Worm (Caenorhabditis elegans) whole organism, mixed stage, embryonic: ENCODE results near the gene ret-1.

ENCODE experiments used
- M03D4.4 ChIP-seq: sonication (generic microtip); optimal IDR thresholded peaks from 2 replicates; lab custom pipeline; 2017; ENCODE audit warnings: mild to moderate bottlenecking, missing genetic modification characterization, missing compliant biosample characterization
- bed-3 ChIP-seq: fragments of 200-800 bp; sonication (Bioruptor generic); optimal IDR thresholded peaks from 3 replicates; lab custom pipeline; 2018; ENCODE audit warnings: mild to moderate bottlenecking, missing genetic modification characterization, moderate library complexity, missing compliant biosample characterization
- blmp-1 ChIP-seq: fragments of 150-350 bp; optimal IDR thresholded peaks from 2 replicates; lab custom pipeline; 2014; ENCODE audit warnings: missing biosample characterization, missing genetic modification characterization
- ceh-39 ChIP-seq: fragments of 150-350 bp; optimal IDR thresholded peaks from 2 replicates; lab custom pipeline; 2014; ENCODE audit warnings: missing biosample characterization, missing genetic modification characterization
- ceh-43 ChIP-seq: fragments of 200-800 bp; sonication (Bioruptor generic); optimal IDR thresholded peaks from 2 replicates; lab custom pipeline; 2018; ENCODE audit warnings: mild to moderate bottlenecking, missing genetic modification characterization, moderate library complexity, missing compliant biosample characterization
- ceh-83 ChIP-seq: fragments of 200-800 bp; sonication (Bioruptor generic); optimal IDR thresholded peaks from 2 replicates; lab custom pipeline; 2018; ENCODE audit warnings: mild to moderate bottlenecking, missing genetic modification characterization, missing compliant biosample characterization
- ces-1 ChIP-seq: fragments of 150-350 bp; optimal IDR thresholded peaks from 2 replicates; lab custom pipeline; 2014; ENCODE audit warnings: missing biosample characterization, missing genetic modification reagents, missing genetic modification characterization
- cnd-1 ChIP-seq: fragments of 200-800 bp; sonication (Bioruptor generic); optimal IDR thresholded peaks from 2 replicates; lab custom pipeline; 2018; ENCODE audit warnings: mild to moderate bottlenecking, missing genetic modification characterization, missing compliant biosample characterization
- drap-1 ChIP-seq: fragments of 200-800 bp; sonication (Bioruptor generic); optimal IDR thresholded peaks from 3 replicates; lab custom pipeline; 2018; ENCODE audit warnings: mild to moderate bottlenecking, missing genetic modification characterization, missing compliant biosample characterization
- elt-1 ChIP-seq: sonication (generic microtip); optimal IDR thresholded peaks from 2 replicates; lab custom pipeline; 2017; ENCODE audit warnings: missing genetic modification characterization, mild to moderate bottlenecking, missing compliant biosample characterization, antibody characterized with exemption, moderate library complexity, borderline replicate concordance; ENCODE audit not compliant: insufficient read depth
- elt-3 ChIP-seq: fragments of 150-350 bp; optimal IDR thresholded peaks from 2 replicates; lab custom pipeline; 2014; ENCODE audit warnings: missing biosample characterization, missing genetic modification characterization
- flh-1 ChIP-seq: fragments of 200-800 bp; sonication (Bioruptor generic); optimal IDR thresholded peaks from 2 replicates; lab custom pipeline; 2018; ENCODE audit warnings: mild to moderate bottlenecking, missing genetic modification characterization, moderate library complexity, missing compliant biosample characterization
- ham-2 ChIP-seq: fragments of 200-800 bp; sonication (Bioruptor generic); optimal IDR thresholded peaks from 2 replicates; lab custom pipeline; 2018; ENCODE audit warnings: mild to moderate bottlenecking, missing genetic modification characterization, missing compliant biosample characterization
- hlh-1 ChIP-seq: fragments of 150-350 bp; optimal IDR thresholded peaks from 2 replicates; lab custom pipeline; 2014; ENCODE audit warnings: missing biosample characterization, missing genetic modification reagents, missing genetic modification characterization
- lin-13 ChIP-seq: fragments of 150-350 bp; optimal IDR thresholded peaks from 2 replicates; lab custom pipeline; 2014; ENCODE audit warnings: missing biosample characterization, missing genetic modification characterization
- lin-32 ChIP-seq: fragments of 200-800 bp; sonication (Bioruptor generic); optimal IDR thresholded peaks from 2 replicates; lab custom pipeline; 2018; ENCODE audit warnings: mild to moderate bottlenecking, missing genetic modification characterization, missing compliant biosample characterization
- lsy-2 ChIP-seq: fragments of 150-350 bp; optimal IDR thresholded peaks from 2 replicates; lab custom pipeline; 2014; ENCODE audit warnings: missing biosample characterization, missing genetic modification characterization
- mls-2 ChIP-seq: sonication (generic microtip); optimal IDR thresholded peaks from 2 replicates; lab custom pipeline; 2016; ENCODE audit warnings: mild to moderate bottlenecking, missing genetic modification characterization, moderate library complexity, missing compliant biosample characterization
- nhr-12 ChIP-seq: fragments of 150-350 bp; optimal IDR thresholded peaks from 2 replicates; lab custom pipeline; 2014; ENCODE audit warnings: missing biosample characterization, missing genetic modification characterization
- nhr-2 ChIP-seq: fragments of 150-350 bp; optimal IDR thresholded peaks from 2 replicates; lab custom pipeline; 2014; ENCODE audit warnings: missing biosample characterization, missing genetic modification characterization
- nhr-76 ChIP-seq: sonication (generic microtip); optimal IDR thresholded peaks from 2 replicates; lab custom pipeline; 2017; ENCODE audit warnings: missing biosample characterization, missing genetic modification characterization
- pha-4 ChIP-seq: fragments of 150-350 bp; optimal IDR thresholded peaks from 2 replicates; lab custom pipeline; 2018; ENCODE audit warnings: missing biosample characterization, missing genetic modification reagents, missing genetic modification characterization
- snpc-4 ChIP-seq: fragments of 150-350 bp; optimal IDR thresholded peaks from 2 replicates; lab custom pipeline; 2014; ENCODE audit warnings: missing biosample characterization, missing genetic modification characterization
- sptf-1 ChIP-seq: sonication (generic microtip); optimal IDR thresholded peaks from 2 replicates; lab custom pipeline; 2017; ENCODE audit warnings: mild to moderate bottlenecking, missing genetic modification characterization, moderate library complexity, missing compliant biosample characterization
- unc-120 ChIP-seq: sonication (generic microtip); optimal IDR thresholded peaks from 2 replicates; lab custom pipeline; 2017; ENCODE audit warnings: missing genetic modification characterization, missing compliant biosample characterization; ENCODE audit not compliant: poor library complexity, severe bottlenecking
- unc-39 ChIP-seq: fragments of 150-350 bp; optimal IDR thresholded peaks from 2 replicates; lab custom pipeline; 2014; ENCODE audit warnings: missing biosample characterization, missing genetic modification characterization
- unc-62 ChIP-seq: fragments of 150-350 bp; optimal IDR thresholded peaks from 2 replicates; lab custom pipeline; 2014; ENCODE audit warnings: missing biosample characterization, missing genetic modification reagents, missing genetic modification characterization
- zip-8 ChIP-seq: fragments of 150-350 bp; optimal IDR thresholded peaks from 2 replicates; lab custom pipeline; 2014; ENCODE audit warnings: missing biosample characterization, missing genetic modification characterization
- ztf-11 ChIP-seq: fragments of 150-350 bp; optimal IDR thresholded peaks from 2 replicates; lab custom pipeline; 2014; ENCODE audit warnings: missing biosample characterization, missing genetic modification characterization

The ret-1 gene

DNA sequence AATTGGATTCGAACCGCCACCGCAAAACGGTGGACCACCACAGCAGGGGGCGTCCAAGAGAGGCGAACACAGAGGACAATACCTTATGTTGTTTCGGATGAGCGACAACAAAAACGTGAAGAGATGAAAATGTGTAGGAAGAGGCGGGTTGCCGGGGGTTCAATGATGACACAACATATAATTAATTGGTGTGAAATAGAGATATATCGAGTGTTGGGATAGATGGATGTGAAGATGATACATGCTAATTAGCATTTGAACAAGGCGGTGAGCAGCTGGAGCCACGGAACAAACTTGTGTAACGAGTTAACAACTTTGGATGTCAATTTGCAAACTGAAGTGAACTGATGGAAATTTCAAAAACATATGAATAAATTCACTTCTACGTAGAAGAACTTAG, 54.9 kb downstream of the ret-1 start:
- TF ChIP-seq sptf-1 (tag; lab: Kevin White, UChicago) (peak; percentile 48), blmp-1 (tag; lab: Kevin White, UChicago) (no peak), mls-2 (peak; percentile 61), ces-1 (GFP tag; lab: Kevin White, UChicago) (peak; percentile 31), nhr-2 (tag; lab: Kevin White, UChicago) (peak; percentile 39), lin-13 (tag; lab: Kevin White, UChicago) (no peak), lin-32 (no peak), ceh-43 (GFP tag; lab: Kevin White, UChicago) (peak; percentile 44)

DNA sequence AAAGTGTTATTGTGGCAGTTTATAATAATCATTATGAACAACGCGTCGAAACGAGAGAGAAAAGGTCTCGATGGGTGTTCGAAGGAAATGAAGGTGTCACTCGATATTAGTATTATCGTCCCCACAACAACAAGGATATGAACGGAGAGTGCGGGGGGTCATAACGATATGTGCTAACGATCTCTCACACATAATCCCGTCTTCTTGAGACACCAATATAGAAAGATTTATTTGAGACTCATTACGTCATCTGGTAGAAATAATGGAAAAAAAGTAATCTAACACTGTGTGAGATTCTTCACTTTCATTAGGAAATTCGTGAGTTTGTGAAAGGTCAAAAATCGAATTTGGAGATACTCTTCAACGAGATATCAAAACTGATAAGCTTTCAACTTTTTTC, 55.5 kb downstream of the ret-1 start:
- TF ChIP-seq zip-8 (tag; lab: Kevin White, UChicago): peak; percentile 79
- TF ChIP-seq drap-1 (GFP tag; lab: Kevin White, UChicago): no peak
- no peak for TF ChIP-seq lsy-2 (tag; lab: Kevin White, UChicago)
- peak; percentile 3 for TF ChIP-seq unc-62 (GFP tag; lab: Kevin White, UChicago)
- TF ChIP-seq ztf-11 (tag; lab: Kevin White, UChicago): peak; percentile 9
- no peak for TF ChIP-seq sptf-1 (tag; lab: Kevin White, UChicago)
- TF ChIP-seq nhr-2 (tag; lab: Kevin White, UChicago): peak; percentile 69
- no peak for TF ChIP-seq lin-13 (tag; lab: Kevin White, UChicago)
- no peak for TF ChIP-seq lin-32
- no peak for TF ChIP-seq ham-2 (GFP tag; lab: Kevin White, UChicago)

DNA sequence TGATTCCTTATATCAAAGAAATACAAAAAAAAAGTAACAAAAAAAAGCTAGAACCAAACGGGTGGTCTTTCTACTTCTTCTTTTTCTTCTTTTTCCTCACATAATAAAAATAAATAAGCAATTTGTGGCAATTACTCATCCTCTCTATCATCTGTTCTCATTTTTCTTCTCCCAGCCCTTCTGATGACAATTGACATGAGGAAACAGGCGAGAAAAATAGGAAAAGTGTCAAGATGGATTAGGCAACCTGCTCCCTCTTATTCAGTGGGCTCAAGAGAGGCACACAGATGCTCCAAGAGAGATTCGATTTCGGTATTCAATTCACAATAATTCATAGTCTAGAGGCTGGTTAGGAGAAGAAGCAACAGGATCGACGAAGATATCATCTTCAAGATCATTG, 56.4 kb downstream of the ret-1 start:
- TF ChIP-seq ztf-11 (tag; lab: Kevin White, UChicago): no peak
- TF ChIP-seq ham-2 (GFP tag; lab: Kevin White, UChicago): no peak
- TF ChIP-seq cnd-1 (tag; lab: Kevin White, UChicago): no peak
- TF ChIP-seq snpc-4 (tag; lab: Kevin White, UChicago): no peak
- TF ChIP-seq elt-3 (tag; lab: Kevin White, UChicago): no peak
- peak; percentile 43 for TF ChIP-seq unc-120 (tag; lab: Kevin White, UChicago)
- TF ChIP-seq ceh-43 (GFP tag; lab: Kevin White, UChicago): no peak
- TF ChIP-seq unc-62 (GFP tag; lab: Kevin White, UChicago): peak; percentile 82
- TF ChIP-seq pha-4 (tag; lab: Kevin White, UChicago): no peak
- no peak for TF ChIP-seq lsy-2 (tag; lab: Kevin White, UChicago)
- TF ChIP-seq nhr-12 (tag; lab: Kevin White, UChicago): no peak
- no peak for TF ChIP-seq nhr-76
- TF ChIP-seq sptf-1 (tag; lab: Kevin White, UChicago): no peak
- no peak for TF ChIP-seq hlh-1 (tag; lab: Kevin White, UChicago)
- TF ChIP-seq drap-1 (GFP tag; lab: Kevin White, UChicago): no peak
- no peak for TF ChIP-seq ceh-39 (tag; lab: Kevin White, UChicago)
- TF ChIP-seq ces-1 (GFP tag; lab: Kevin White, UChicago): peak; percentile 75
- TF ChIP-seq lin-32: no peak

DNA sequence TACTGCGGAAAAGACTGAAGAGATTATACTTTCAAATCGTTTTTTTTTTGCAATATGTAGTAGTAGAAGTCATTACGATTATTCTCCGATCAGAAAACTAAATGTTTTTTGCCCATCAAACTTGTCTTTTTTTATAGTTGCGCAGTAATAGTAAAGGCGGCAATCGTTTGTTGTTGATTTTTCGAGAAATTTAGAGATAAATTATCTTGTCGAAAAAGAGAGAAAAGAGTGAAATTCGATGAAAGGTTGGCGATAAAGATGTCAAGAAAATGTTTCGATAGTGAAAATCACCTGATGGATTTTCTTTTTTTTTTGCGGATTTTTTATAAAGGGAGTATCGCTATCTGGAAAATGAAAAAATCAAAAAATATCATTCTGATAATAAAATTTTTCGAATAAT, 58.8 kb downstream of the ret-1 start:
- TF ChIP-seq bed-3 (GFP tag; lab: Kevin White, UChicago): no peak
- TF ChIP-seq pha-4 (tag; lab: Kevin White, UChicago): no peak
- no peak for TF ChIP-seq elt-1 (tag; lab: Kevin White, UChicago)
- no peak for TF ChIP-seq nhr-12 (tag; lab: Kevin White, UChicago)
- no peak for TF ChIP-seq unc-39 (tag; lab: Kevin White, UChicago)
- no peak for TF ChIP-seq ces-1 (GFP tag; lab: Kevin White, UChicago)
- TF ChIP-seq snpc-4 (tag; lab: Kevin White, UChicago): no peak
- TF ChIP-seq cnd-1 (tag; lab: Kevin White, UChicago): no peak
- TF ChIP-seq unc-120 (tag; lab: Kevin White, UChicago): no peak
- TF ChIP-seq nhr-76: no peak
- TF ChIP-seq lin-32: no peak
- TF ChIP-seq zip-8 (tag; lab: Kevin White, UChicago): no peak
- TF ChIP-seq ceh-83 (GFP tag; lab: Kevin White, UChicago): no peak
- no peak for TF ChIP-seq sptf-1 (tag; lab: Kevin White, UChicago)

DNA sequence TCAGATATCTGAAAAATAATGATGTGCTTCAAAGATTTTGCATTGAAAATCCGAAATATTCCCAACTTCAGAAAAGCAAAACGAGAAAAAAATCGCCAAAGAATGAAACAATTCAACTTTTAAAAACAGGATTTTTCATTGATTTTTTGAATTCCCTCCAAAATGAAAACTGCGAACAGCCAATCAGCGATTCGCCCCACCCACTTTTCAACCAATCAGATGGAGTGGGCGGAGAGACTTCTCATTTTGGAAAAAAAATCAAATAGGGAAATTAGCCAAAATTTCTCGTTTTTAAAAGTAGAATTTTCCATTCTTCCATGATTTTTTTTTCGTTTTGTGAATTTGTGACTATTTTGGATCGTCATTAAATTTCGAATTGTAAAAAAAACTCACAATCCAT, 62.4 kb downstream of the ret-1 start:
- TF ChIP-seq ces-1 (GFP tag; lab: Kevin White, UChicago) (no peak), M03D4.4 (tag; lab: Kevin White, UChicago) (no peak), flh-1 (GFP tag; lab: Kevin White, UChicago) (no peak), sptf-1 (tag; lab: Kevin White, UChicago) (no peak), ham-2 (GFP tag; lab: Kevin White, UChicago) (no peak), unc-120 (tag; lab: Kevin White, UChicago) (no peak), mls-2 (no peak), cnd-1 (tag; lab: Kevin White, UChicago) (no peak), ceh-83 (GFP tag; lab: Kevin White, UChicago) (no peak), nhr-12 (tag; lab: Kevin White, UChicago) (no peak), bed-3 (GFP tag; lab: Kevin White, UChicago) (no peak), lsy-2 (tag; lab: Kevin White, UChicago) (no peak), unc-39 (tag; lab: Kevin White, UChicago) (no peak)
